Worm (Caenorhabditis elegans): ENCODE results near the gene C04E6.12.

DNA sequence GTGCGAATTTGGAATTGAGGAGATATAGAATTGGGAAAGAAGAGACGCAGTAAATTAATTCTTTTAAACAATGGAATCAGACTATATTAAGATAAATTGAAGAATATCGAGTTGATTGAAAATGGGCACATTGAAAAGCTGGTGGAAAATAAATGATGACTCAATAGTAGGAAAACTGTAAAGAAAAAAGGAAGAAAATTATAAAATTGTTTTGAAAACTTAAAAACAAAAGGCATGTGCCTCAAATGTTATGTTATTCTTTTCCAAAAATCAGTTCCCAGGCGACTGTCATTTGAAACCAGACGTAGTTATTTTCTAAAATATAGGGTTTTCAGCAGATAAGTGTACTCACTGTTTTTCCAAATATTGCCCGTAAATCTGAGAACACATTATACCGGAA, at the start of gene C04E6.12:
- TF ChIP-seq ceh-36 (tag; optimal IDR thresholded peaks at IDR 0.05) (no peak), ama-1 (optimal IDR thresholded peaks at IDR 0.05) (no peak), hmbx-1 (tag; optimal IDR thresholded peaks at IDR 0.05) (no peak), hmg-4 (GFP tag; optimal IDR thresholded peaks at IDR 0.05) (no peak), ets-7 (tag; optimal IDR thresholded peaks at IDR 0.05) (no peak), scrt-1 (GFP tag; IDR thresholded peaks at IDR 0.05) (no peak), tbx-37 (GFP tag; conservative IDR thresholded peaks at IDR 0.05) (no peak), B0310.2 (tag; optimal IDR thresholded peaks at IDR 0.05) (no peak), tra-4 (tag; optimal IDR thresholded peaks at IDR 0.05) (no peak), hnd-1 (tag; optimal IDR thresholded peaks at IDR 0.05) (no peak), aly-1 (tag; optimal IDR thresholded peaks at IDR 0.05) (no peak), pes-1 (GFP tag; IDR thresholded peaks at IDR 0.05) (no peak)
